Worm (Caenorhabditis elegans) whole organism, L4 larva: ENCODE results near the gene F31F6.1.

ENCODE experiments used
- ama-1 ChIP-seq: fragments of 150-350 bp; optimal IDR thresholded peaks from 2 replicates; lab custom pipeline; 2014; ENCODE audit warnings: inconsistent platforms, mixed read lengths
- ceh-62 ChIP-seq: sonication (generic microtip); optimal IDR thresholded peaks from 2 replicates; lab custom pipeline; 2017; ENCODE audit warnings: missing biosample characterization, missing genetic modification characterization
- daf-8 ChIP-seq: fragments of 200-800 bp; sonication (Bioruptor generic); IDR thresholded peaks from 2 replicates; pipeline ENCODE4 v1.3.6; 2022; ENCODE audit warnings: missing genetic modification characterization, missing compliant biosample characterization
- fkh-10 ChIP-seq: fragments of 150-350 bp; optimal IDR thresholded peaks from 2 replicates; lab custom pipeline; 2014; ENCODE audit warnings: missing biosample characterization, missing genetic modification reagents, missing genetic modification characterization
- fos-1 ChIP-seq: fragments of 150-350 bp; optimal IDR thresholded peaks from 2 replicates; lab custom pipeline; 2014; ENCODE audit warnings: missing biosample characterization, missing genetic modification characterization
- nhr-11 ChIP-seq: fragments of 150-350 bp; optimal IDR thresholded peaks from 2 replicates; lab custom pipeline; 2014; ENCODE audit warnings: missing biosample characterization, missing genetic modification characterization
- nhr-76 ChIP-seq: fragments of 150-350 bp; optimal IDR thresholded peaks from 2 replicates; lab custom pipeline; 2014; ENCODE audit warnings: missing biosample characterization, missing genetic modification characterization
- snpc-4 ChIP-seq: fragments of 150-350 bp; optimal IDR thresholded peaks from 2 replicates; lab custom pipeline; 2014; ENCODE audit warnings: missing biosample characterization, missing genetic modification characterization
- unc-62 ChIP-seq, 3 experiments: fragments of 150-350 bp in 1 of 3; sonication (generic microtip); optimal IDR thresholded peaks in 2 of 3; peaks in 1 of 3; 1 replicate in 1 of 3; 2 replicates in 2 of 3; lab custom pipeline; 2014 to 2017; ENCODE audit warnings: missing biosample characterization in 3 of 3, missing genetic modification characterization in 3 of 3, missing genetic modification reagents in 3 of 3, missing genotype in 1 of 3
- ztf-11 ChIP-seq: fragments of 150-350 bp; optimal IDR thresholded peaks from 2 replicates; lab custom pipeline; 2014; ENCODE audit warnings: missing biosample characterization, missing genetic modification characterization

DNA sequence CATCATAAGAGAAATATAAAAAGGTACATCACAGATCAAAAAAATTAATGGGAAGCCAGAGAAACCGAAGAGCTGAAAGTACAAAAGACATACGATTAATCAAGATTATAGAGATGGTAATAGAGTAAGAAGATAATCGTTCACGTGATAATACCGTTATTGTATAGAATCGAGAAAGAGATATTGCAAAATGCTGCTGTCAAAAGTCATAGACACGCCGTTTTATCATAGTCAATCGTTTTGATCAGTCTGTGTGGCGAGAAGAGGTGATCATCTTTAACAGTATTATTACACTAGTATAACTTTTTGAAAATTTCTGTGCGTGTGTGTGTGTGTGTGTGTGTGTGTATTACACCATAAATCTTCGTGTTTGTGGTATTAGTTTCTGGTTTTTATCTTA lies 26.3 kb upstream of the F31F6.1 start:
- TF ChIP-seq fos-1 (tag; lab: Kevin White, UChicago), result no peak
- no peak for TF ChIP-seq snpc-4 (tag; lab: Kevin White, UChicago)
- no peak for TF ChIP-seq ama-1
- TF ChIP-seq unc-62 (GFP tag; optimal IDR thresholded peaks at IDR 0.05 in 1 of 2; lab: Kevin White, UChicago), result peak in 1 of 2 experiments; percentile 97
- no peak for TF ChIP-seq unc-62 (tag; optimal IDR thresholded peaks at IDR 0.05; lab: Kevin White, UChicago)
- no peak for TF ChIP-seq ceh-62 (tag; lab: Kevin White, UChicago)
- no peak for TF ChIP-seq ztf-11
- no peak for TF ChIP-seq fkh-10 (GFP tag; lab: Kevin White, UChicago)
- no peak for TF ChIP-seq nhr-11 (tag; lab: Kevin White, UChicago)
- TF ChIP-seq nhr-76 (tag; lab: Kevin White, UChicago), result no peak
- no peak for TF ChIP-seq daf-8 (GFP tag; lab: Robert Waterston, UW)
